Worm (Caenorhabditis elegans) whole organism, L2 larva: Measurements from ENCODE around the gene cdc-25.3.

Source experiments
- C34F6.9 ChIP-seq: fragments of 150-350 bp; optimal IDR thresholded peaks from 2 replicates; lab custom pipeline; 2014; ENCODE audit warnings: missing biosample characterization, missing genetic modification characterization
- F13H6.1 ChIP-seq: sonication (generic microtip); optimal IDR thresholded peaks from 2 replicates; lab custom pipeline; 2016; ENCODE audit warnings: missing genetic modification characterization, missing compliant biosample characterization
- Y55F3AM.14 ChIP-seq: fragments of 200-800 bp; sonication (Bioruptor generic); optimal IDR thresholded peaks from 2 replicates; lab custom pipeline; 2018; ENCODE audit warnings: mild to moderate bottlenecking, missing genetic modification characterization, missing compliant biosample characterization
- ZK546.5 ChIP-seq: sonication (generic microtip); optimal IDR thresholded peaks from 2 replicates; lab custom pipeline; 2017; ENCODE audit warnings: missing biosample characterization, missing genetic modification characterization
- alr-1 ChIP-seq: fragments of 150-350 bp; optimal IDR thresholded peaks from 2 replicates; lab custom pipeline; 2014; ENCODE audit warnings: missing biosample characterization, missing genetic modification characterization
- aly-2 ChIP-seq: fragments of 150-350 bp; optimal IDR thresholded peaks from 2 replicates; lab custom pipeline; 2014; ENCODE audit warnings: missing biosample characterization, missing genetic modification characterization
- ama-1 ChIP-seq: fragments of 150-350 bp; optimal IDR thresholded peaks from 2 replicates; lab custom pipeline; 2018; ENCODE audit warnings: inconsistent platforms
- crh-2 ChIP-seq: sonication (generic microtip); optimal IDR thresholded peaks from 2 replicates; lab custom pipeline; 2017; ENCODE audit warnings: missing biosample characterization, missing genetic modification characterization
- dmd-4 ChIP-seq: sonication (generic microtip); optimal IDR thresholded peaks from 2 replicates; lab custom pipeline; 2017; ENCODE audit warnings: missing biosample characterization, missing genetic modification characterization
- egl-27 ChIP-seq: sonication (generic microtip); optimal IDR thresholded peaks from 3 replicates; lab custom pipeline; 2017; ENCODE audit warnings: missing biosample characterization, missing genetic modification reagents, missing genetic modification characterization
- elt-1 ChIP-seq: fragments of 150-350 bp; optimal IDR thresholded peaks from 2 replicates; lab custom pipeline; 2014; ENCODE audit warnings: missing biosample characterization, missing genetic modification characterization
- elt-3 ChIP-seq: sonication (generic microtip); optimal IDR thresholded peaks from 2 replicates; lab custom pipeline; 2017; ENCODE audit warnings: missing biosample characterization, missing genetic modification characterization
- fos-1 ChIP-seq: fragments of 150-350 bp; optimal IDR thresholded peaks from 2 replicates; lab custom pipeline; 2014; ENCODE audit warnings: missing biosample characterization, missing genetic modification characterization
- gmeb-1 ChIP-seq: fragments of 150-350 bp; optimal IDR thresholded peaks from 2 replicates; lab custom pipeline; 2014; ENCODE audit warnings: missing biosample characterization, missing genetic modification characterization
- lin-11 ChIP-seq: fragments of 150-350 bp; sonication (generic microtip); optimal IDR thresholded peaks from 2 replicates; lab custom pipeline; 2014; ENCODE audit warnings: missing biosample characterization, missing genetic modification characterization, inconsistent platforms, mixed read lengths
- lin-13 ChIP-seq: fragments of 150-350 bp; optimal IDR thresholded peaks from 2 replicates; lab custom pipeline; 2014; ENCODE audit warnings: missing biosample characterization, missing genetic modification reagents, missing genetic modification characterization
- lin-39 ChIP-seq: fragments of 150-350 bp; optimal IDR thresholded peaks from 2 replicates; lab custom pipeline; 2014; ENCODE audit warnings: missing biosample characterization, missing genetic modification reagents, missing genetic modification characterization
- lsy-2 ChIP-seq, 2 experiments: fragments of 150-350 bp in 1 of 2; sonication (generic microtip) in 1 of 2; optimal IDR thresholded peaks; 2 replicates each; lab custom pipeline; 2014 to 2017; ENCODE audit warnings: missing biosample characterization in 2 of 2, missing genetic modification characterization in 2 of 2
- mab-5 ChIP-seq: fragments of 150-350 bp; optimal IDR thresholded peaks from 2 replicates; lab custom pipeline; 2014; ENCODE audit warnings: missing biosample characterization, missing genetic modification characterization
- mdl-1 ChIP-seq, 2 experiments: fragments of 150-350 bp in 1 of 2; sonication (generic microtip) in 1 of 2; optimal IDR thresholded peaks; 2 replicates each; lab custom pipeline; 2017; ENCODE audit warnings: missing biosample characterization in 2 of 2, missing genetic modification characterization in 2 of 2
- nhr-129 ChIP-seq: fragments of 150-350 bp; optimal IDR thresholded peaks from 2 replicates; lab custom pipeline; 2014; ENCODE audit warnings: missing biosample characterization, missing genetic modification characterization
- nhr-21 ChIP-seq: fragments of 150-350 bp; optimal IDR thresholded peaks from 2 replicates; lab custom pipeline; 2014; ENCODE audit warnings: missing biosample characterization, missing genetic modification characterization
- nhr-25 ChIP-seq: fragments of 150-350 bp; sonication (generic microtip); optimal IDR thresholded peaks from 3 replicates; lab custom pipeline; 2014; ENCODE audit warnings: missing biosample characterization, missing genetic modification characterization
- nhr-6 ChIP-seq: fragments of 150-350 bp; optimal IDR thresholded peaks from 2 replicates; lab custom pipeline; 2014; ENCODE audit warnings: missing biosample characterization, missing genetic modification characterization
- peb-1 ChIP-seq: fragments of 150-350 bp; optimal IDR thresholded peaks from 2 replicates; lab custom pipeline; 2014; ENCODE audit warnings: missing biosample characterization, missing genetic modification characterization
- sem-4 ChIP-seq: fragments of 150-350 bp; optimal IDR thresholded peaks from 2 replicates; lab custom pipeline; 2014; ENCODE audit warnings: missing biosample characterization, missing genetic modification reagents, missing genetic modification characterization
- skn-1 ChIP-seq: sonication (generic microtip); optimal IDR thresholded peaks from 2 replicates; lab custom pipeline; 2017; ENCODE audit warnings: missing biosample characterization, missing genetic modification characterization
- sma-3 ChIP-seq: sonication (generic microtip); optimal IDR thresholded peaks from 2 replicates; lab custom pipeline; 2016; ENCODE audit warnings: missing genetic modification reagents, missing genetic modification characterization, missing compliant biosample characterization
- sma-9 ChIP-seq, 2 experiments: fragments of 150-350 bp in 1 of 2; sonication (generic microtip) in 1 of 2; optimal IDR thresholded peaks; 2 replicates each; lab custom pipeline; 2014 to 2016; ENCODE audit warnings: missing genetic modification characterization in 2 of 2, mild to moderate bottlenecking in 1 of 2, missing biosample characterization in 1 of 2, missing compliant biosample characterization in 1 of 2, missing genetic modification reagents in 1 of 2, moderate library complexity in 1 of 2
- snpc-4 ChIP-seq: fragments of 150-350 bp; optimal IDR thresholded peaks from 2 replicates; lab custom pipeline; 2014; ENCODE audit warnings: missing biosample characterization, missing genetic modification characterization
- unc-39 ChIP-seq: fragments of 150-350 bp; optimal IDR thresholded peaks from 2 replicates; lab custom pipeline; 2014; ENCODE audit warnings: missing biosample characterization, missing genetic modification characterization
- unc-55 ChIP-seq: fragments of 150-350 bp; sonication (generic microtip); optimal IDR thresholded peaks from 3 replicates; lab custom pipeline; 2014; ENCODE audit warnings: missing biosample characterization, missing genetic modification reagents, missing genetic modification characterization
- unc-62 ChIP-seq: fragments of 150-350 bp; optimal IDR thresholded peaks from 2 replicates; lab custom pipeline; 2014; ENCODE audit warnings: missing biosample characterization, missing genetic modification reagents, missing genetic modification characterization
- zag-1 ChIP-seq: fragments of 150-350 bp; optimal IDR thresholded peaks from 2 replicates; lab custom pipeline; 2014; ENCODE audit warnings: missing biosample characterization, missing genetic modification characterization
- ztf-1 ChIP-seq: fragments of 200-800 bp; sonication (Bioruptor generic); conservative IDR thresholded peaks from 2 replicates; pipeline ENCODE4 v1.3.6; 2022; ENCODE audit warnings: missing genetic modification characterization, missing compliant biosample characterization
- ztf-4 ChIP-seq: fragments of 150-350 bp; optimal IDR thresholded peaks from 2 replicates; lab custom pipeline; 2014; ENCODE audit warnings: missing biosample characterization, missing genetic modification characterization

The cdc-25.3 gene

DNA sequence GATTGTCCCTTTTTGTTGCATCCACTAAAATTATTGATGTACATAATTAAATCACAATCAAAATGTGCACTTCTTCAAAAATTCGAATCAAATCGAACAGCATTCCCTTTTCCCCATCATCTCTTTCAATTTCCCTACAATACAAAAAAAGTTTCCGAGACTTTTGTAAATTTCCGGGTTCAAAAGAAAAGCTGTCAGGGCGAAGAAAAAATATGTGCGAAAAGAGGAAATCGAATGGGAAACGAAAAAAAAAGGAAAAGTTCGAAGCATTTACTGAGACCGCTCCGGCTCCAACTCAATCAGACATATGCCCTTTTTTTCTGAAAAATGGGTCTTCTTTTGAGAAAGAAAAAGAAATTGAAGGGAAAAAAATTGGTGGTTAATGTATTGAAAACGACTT lies 31.4 kb upstream of the cdc-25.3 start:
- TF ChIP-seq snpc-4 (tag; lab: Kevin White, UChicago) = no peak
- no peak for TF ChIP-seq nhr-129 (tag; lab: Kevin White, UChicago)
- no peak for TF ChIP-seq mab-5 (tag; lab: Kevin White, UChicago)
- no peak for TF ChIP-seq peb-1
- TF ChIP-seq alr-1 (tag; lab: Kevin White, UChicago) = no peak
- no peak for TF ChIP-seq ztf-4
- TF ChIP-seq unc-39 (tag; lab: Kevin White, UChicago) = no peak
- TF ChIP-seq sma-9 (GFP tag; optimal IDR thresholded peaks at IDR 0.05; lab: Kevin White, UChicago) = no peak
- TF ChIP-seq sma-9 (tag; optimal IDR thresholded peaks at IDR 0.05; lab: Kevin White, UChicago) = no peak

DNA sequence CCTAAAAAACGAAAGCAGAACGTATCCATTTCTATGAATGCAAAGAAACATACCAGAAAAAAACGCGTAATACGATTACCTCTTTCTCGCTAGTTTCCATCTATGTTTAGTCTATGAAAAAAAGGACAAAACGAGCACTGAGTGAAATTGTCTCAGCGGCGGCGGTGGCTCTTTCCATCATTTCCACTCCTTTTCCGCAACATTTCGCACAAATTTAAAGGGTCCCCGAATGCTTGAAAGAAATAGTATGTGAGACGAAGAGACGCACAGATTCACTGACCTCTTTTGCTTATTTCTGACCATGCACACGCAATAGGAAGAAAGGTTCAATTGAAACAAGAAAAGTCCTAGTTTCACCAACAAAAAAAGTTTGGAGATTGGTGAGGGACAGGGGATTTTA lies 28.6 kb upstream of the cdc-25.3 start:
- no peak for TF ChIP-seq gmeb-1 (tag; lab: Kevin White, UChicago)
- no peak for TF ChIP-seq nhr-6 (tag; lab: Kevin White, UChicago)
- TF ChIP-seq F13H6.1 (tag; lab: Kevin White, UChicago) = no peak
- TF ChIP-seq ztf-4 = no peak
- no peak for TF ChIP-seq nhr-129 (tag; lab: Kevin White, UChicago)
- TF ChIP-seq lin-13 = no peak
- no peak for TF ChIP-seq mab-5 (tag; lab: Kevin White, UChicago)
- no peak for TF ChIP-seq elt-3 (tag; lab: Kevin White, UChicago)
- TF ChIP-seq sma-3 (GFP tag; lab: Kevin White, UChicago) = no peak
- no peak for TF ChIP-seq dmd-4 (tag; lab: Kevin White, UChicago)
- TF ChIP-seq sma-9 (GFP tag; optimal IDR thresholded peaks at IDR 0.05; lab: Kevin White, UChicago) = no peak
- no peak for TF ChIP-seq sma-9 (tag; optimal IDR thresholded peaks at IDR 0.05; lab: Kevin White, UChicago)
- no peak for TF ChIP-seq ztf-1 (GFP tag; lab: Robert Waterston, UW)

DNA sequence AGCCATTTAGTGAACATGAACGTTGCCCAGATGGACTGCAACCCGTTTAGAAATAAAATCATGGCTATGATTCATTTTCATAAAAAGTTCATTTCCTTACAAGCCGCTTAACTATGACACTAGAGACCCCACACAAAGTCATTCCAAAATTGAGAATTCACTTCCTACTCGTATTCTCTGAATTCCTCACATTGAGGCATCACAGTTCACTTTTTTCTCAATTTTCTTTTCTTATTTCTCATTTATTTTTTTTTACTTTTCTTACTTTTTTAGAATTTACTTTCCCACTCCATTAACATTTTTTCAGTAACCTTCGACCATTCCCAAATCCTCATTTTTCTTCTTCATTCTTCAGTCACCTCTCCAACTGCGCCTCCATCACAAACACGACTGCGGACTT lies 26.6 kb upstream of the cdc-25.3 start, which contains the start of gene dhrr-1:
Gene dhrr-1 (plus strand): TSS at position 301 of the 400 bp plus-strand sequence.
- no peak for TF ChIP-seq skn-1 (tag; lab: Kevin White, UChicago)
- no peak for TF ChIP-seq nhr-6 (tag; lab: Kevin White, UChicago)
- TF ChIP-seq sma-9 (GFP tag; optimal IDR thresholded peaks at IDR 0.05; lab: Kevin White, UChicago) = no peak
- no peak for TF ChIP-seq sma-9 (tag; optimal IDR thresholded peaks at IDR 0.05; lab: Kevin White, UChicago)
- no peak for TF ChIP-seq Y55F3AM.14
- TF ChIP-seq unc-39 (tag; lab: Kevin White, UChicago) = no peak
- TF ChIP-seq ZK546.5 (tag; lab: Kevin White, UChicago) = no peak
- TF ChIP-seq F13H6.1 (tag; lab: Kevin White, UChicago) = no peak
- TF ChIP-seq nhr-21 = no peak
- TF ChIP-seq mdl-1 (tag; optimal IDR thresholded peaks at IDR 0.05; lab: Kevin White, UChicago) = no peak
- no peak for TF ChIP-seq nhr-25
- TF ChIP-seq alr-1 (tag; lab: Kevin White, UChicago) = no peak
- no peak for TF ChIP-seq mab-5 (tag; lab: Kevin White, UChicago)
- no peak for TF ChIP-seq lin-13
- no peak for TF ChIP-seq sem-4 (tag; lab: Kevin White, UChicago)
- TF ChIP-seq lin-11 (tag; lab: Kevin White, UChicago) = no peak
- TF ChIP-seq dmd-4 (tag; lab: Kevin White, UChicago) = no peak
- TF ChIP-seq, all 48 proteins: peak for 0

DNA sequence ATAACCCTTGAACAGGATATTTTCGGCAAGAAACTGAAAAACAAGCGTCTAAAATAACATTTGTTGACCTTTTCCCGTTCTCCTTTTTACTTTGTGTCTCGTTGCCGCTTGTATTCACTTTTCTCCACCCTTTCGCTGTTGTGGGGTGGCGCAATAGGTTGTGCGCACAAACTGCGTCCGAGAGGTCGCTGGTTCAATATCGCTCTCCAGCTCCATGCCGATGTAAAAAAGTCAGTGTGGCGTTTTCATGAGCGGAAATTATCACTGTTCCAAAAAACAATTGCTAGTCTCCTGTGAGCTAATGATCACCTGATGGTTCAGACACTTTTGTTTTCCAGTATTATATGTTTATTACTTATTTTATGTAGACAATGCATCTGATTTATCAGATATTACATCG lies 19.8 kb upstream of the cdc-25.3 start:
- TF ChIP-seq C34F6.9 = peak; percentile 81
- TF ChIP-seq gmeb-1 (tag; lab: Kevin White, UChicago) = peak; percentile 80
- peak; percentile 60 for TF ChIP-seq F13H6.1 (tag; lab: Kevin White, UChicago)
- no peak for TF ChIP-seq skn-1 (tag; lab: Kevin White, UChicago)
- TF ChIP-seq sma-9 (GFP tag; optimal IDR thresholded peaks at IDR 0.05; lab: Kevin White, UChicago) = peak; percentile 83
- TF ChIP-seq sma-9 (tag; optimal IDR thresholded peaks at IDR 0.05; lab: Kevin White, UChicago) = no peak
- TF ChIP-seq alr-1 (tag; lab: Kevin White, UChicago) = no peak
- no peak for TF ChIP-seq elt-1 (tag; lab: Kevin White, UChicago)
- TF ChIP-seq mdl-1 (tag; optimal IDR thresholded peaks at IDR 0.05; lab: Kevin White, UChicago) = peak in 1 of 2 experiments; percentile 17
- peak; percentile 55 for TF ChIP-seq crh-2
- TF ChIP-seq lin-39 (tag; lab: Kevin White, UChicago) = no peak
- peak; percentile 63 to 70 for TF ChIP-seq lsy-2 (tag; optimal IDR thresholded peaks at IDR 0.05; lab: Kevin White, UChicago)
- no peak for TF ChIP-seq nhr-6 (tag; lab: Kevin White, UChicago)
- TF ChIP-seq aly-2 (tag; lab: Kevin White, UChicago) = no peak
- peak; percentile 68 for TF ChIP-seq sma-3 (GFP tag; lab: Kevin White, UChicago)
- TF ChIP-seq ZK546.5 (tag; lab: Kevin White, UChicago) = no peak
- peak; percentile 66 for TF ChIP-seq lin-13
- peak; percentile 57 for TF ChIP-seq unc-55 (GFP tag; lab: Kevin White, UChicago)
- TF ChIP-seq lin-11 (tag; lab: Kevin White, UChicago) = peak; percentile 79
- TF ChIP-seq zag-1 (tag; lab: Kevin White, UChicago) = peak; percentile 25
- TF ChIP-seq fos-1 (tag; lab: Kevin White, UChicago) = peak; percentile 88
- no peak for TF ChIP-seq unc-62
- peak; percentile 63 for TF ChIP-seq nhr-21
- no peak for TF ChIP-seq ama-1 (lab: Kevin White, UChicago)
- TF ChIP-seq egl-27 (tag; lab: Kevin White, UChicago) = peak; percentile 29
- TF ChIP-seq sem-4 (tag; lab: Kevin White, UChicago) = peak; percentile 40
- peak; percentile 85 for TF ChIP-seq nhr-129 (tag; lab: Kevin White, UChicago)
- TF ChIP-seq Y55F3AM.14 = peak; percentile 45
- no peak for TF ChIP-seq nhr-25
